Fruit fly (Drosophila melanogaster) whole organism, embryonic: ENCODE results near the gene RAF2.

Experiments used
- ATbp ChIP-seq: fragments of 200-800 bp; sonication (Bioruptor generic); optimal IDR thresholded peaks from 2 replicates; lab custom pipeline; 2017; ENCODE audit warnings: missing biosample characterization, mild to moderate bottlenecking, missing genetic modification characterization, missing genetic modification reagents
- BtbVII ChIP-seq: fragments of 200-800 bp; sonication (Bioruptor generic); optimal IDR thresholded peaks from 3 replicates; lab custom pipeline; 2017; ENCODE audit warnings: missing biosample characterization, mild to moderate bottlenecking, missing genetic modification characterization
- CG10366 ChIP-seq: fragments of 200-800 bp; sonication (Bioruptor generic); IDR thresholded peaks from 2 replicates; pipeline ENCODE4 v1.3.6; 2022; ENCODE audit warnings: missing biosample characterization, missing genetic modification characterization
- CG10979 ChIP-seq: fragments of 200-800 bp; sonication (Bioruptor generic); optimal IDR thresholded peaks from 2 replicates; lab custom pipeline; 2018; ENCODE audit warnings: missing biosample characterization, mild to moderate bottlenecking, missing genetic modification characterization, moderate library complexity
- CG11560 ChIP-seq: fragments of 200-800 bp; sonication (Bioruptor generic); IDR thresholded peaks from 3 replicates; pipeline ENCODE4 v1.3.6; 2022; ENCODE audit warnings: missing biosample characterization, missing genetic modification characterization
- CG11696 ChIP-seq: fragments of 200-800 bp; sonication (Bioruptor generic); IDR thresholded peaks from 2 replicates; pipeline ENCODE4 v1.3.6; 2022; ENCODE audit warnings: missing biosample characterization, missing genetic modification characterization
- CG13123 ChIP-seq: fragments of 200-800 bp; sonication (Bioruptor generic); optimal IDR thresholded peaks from 2 replicates; lab custom pipeline; 2016; ENCODE audit warnings: missing biosample characterization, missing genetic modification characterization
- CG14965 ChIP-seq: fragments of 200-800 bp; sonication (Bioruptor generic); optimal IDR thresholded peaks from 2 replicates; lab custom pipeline; 2016; ENCODE audit warnings: missing biosample characterization, missing genetic modification characterization, borderline replicate concordance
- CG17829 ChIP-seq: fragments of 200-800 bp; optimal IDR thresholded peaks from 2 replicates; lab custom pipeline; 2019; ENCODE audit warnings: missing biosample characterization, mild to moderate bottlenecking, missing genetic modification characterization, moderate library complexity
- CG34376 ChIP-seq: fragments of 200-800 bp; sonication (Bioruptor generic); optimal IDR thresholded peaks from 2 replicates; lab custom pipeline; 2018; ENCODE audit warnings: missing biosample characterization, mild to moderate bottlenecking, missing genetic modification characterization
- CG42726 ChIP-seq: fragments of 200-800 bp; sonication (Bioruptor generic); IDR thresholded peaks from 2 replicates; pipeline ENCODE4 v1.3.6; 2022; ENCODE audit warnings: missing biosample characterization, missing genetic modification characterization; ENCODE audit not compliant: partially characterized antibody
- CG6654 ChIP-seq: fragments of 200-800 bp; sonication (Bioruptor generic); optimal IDR thresholded peaks from 2 replicates; lab custom pipeline; 2017; ENCODE audit warnings: missing biosample characterization, mild to moderate bottlenecking, missing genetic modification characterization
- CG6791 ChIP-seq: fragments of 200-800 bp; sonication (Bioruptor generic); IDR thresholded peaks from 3 replicates; pipeline ENCODE4 v1.3.6; 2022; ENCODE audit warnings: missing biosample characterization, missing genetic modification characterization; ENCODE audit not compliant: partially characterized antibody
- CG7839 ChIP-seq: fragments of 200-800 bp; sonication (Bioruptor generic); optimal IDR thresholded peaks from 3 replicates; lab custom pipeline; 2018; ENCODE audit warnings: missing biosample characterization, mild to moderate bottlenecking, missing genetic modification characterization, moderate library complexity
- CG8281 ChIP-seq: fragments of 200-800 bp; sonication (Bioruptor generic); optimal IDR thresholded peaks from 2 replicates; lab custom pipeline; 2018; ENCODE audit warnings: missing biosample characterization, mild to moderate bottlenecking, missing genetic modification characterization, moderate library complexity
- CG8290 ChIP-seq, 3 experiments: fragments of 200-800 bp; sonication (Bioruptor generic); optimal IDR thresholded peaks; 2 replicates each; lab custom pipeline; 2016 to 2019; ENCODE audit warnings: missing biosample characterization in 3 of 3, missing genetic modification characterization in 3 of 3, mild to moderate bottlenecking in 2 of 3, moderate library complexity in 1 of 3
- CG8388 ChIP-seq: fragments of 200-800 bp; sonication (Bioruptor generic); optimal IDR thresholded peaks from 2 replicates; lab custom pipeline; 2019; ENCODE audit warnings: missing biosample characterization, mild to moderate bottlenecking, missing genetic modification characterization, moderate library complexity
- CG9215 ChIP-seq: fragments of 200-800 bp; sonication (Bioruptor generic); IDR thresholded peaks from 2 replicates; pipeline ENCODE4 v1.3.6; 2022; ENCODE audit warnings: missing biosample characterization, missing genetic modification characterization
- Dbx ChIP-seq: fragments of 200-800 bp; sonication (Bioruptor generic); IDR thresholded peaks from 3 replicates; pipeline ENCODE4 v1.3.6; 2022; ENCODE audit warnings: missing biosample characterization, missing genetic modification characterization
- E2f2 ChIP-seq: fragments of 200-800 bp; sonication (Bioruptor generic); IDR thresholded peaks from 2 replicates; pipeline ENCODE4 v1.3.6; 2022; ENCODE audit warnings: missing biosample characterization, missing genetic modification characterization
- HLH54F ChIP-seq: fragments of 200-800 bp; sonication (Bioruptor generic); optimal IDR thresholded peaks from 3 replicates; lab custom pipeline; 2016; ENCODE audit warnings: missing biosample characterization, missing genetic modification characterization
- HLHmδ ChIP-seq: fragments of 200-800 bp; sonication (Bioruptor generic); optimal IDR thresholded peaks from 2 replicates; lab custom pipeline; 2018; ENCODE audit warnings: missing biosample characterization, mild to moderate bottlenecking, missing genetic modification characterization, moderate library complexity
- Hr78 ChIP-seq, 2 experiments: fragments of 200-800 bp in 1 of 2; fragments of >200 bp in 1 of 2; sonication (Bioruptor generic) in 1 of 2; optimal IDR thresholded peaks; 2 replicates each; lab custom pipeline; 2017 to 2019; ENCODE audit warnings: missing biosample characterization in 2 of 2, missing genetic modification characterization in 2 of 2, mild to moderate bottlenecking in 1 of 2, moderate library complexity in 1 of 2
- Nf-YC ChIP-seq: fragments of 200-800 bp; optimal IDR thresholded peaks from 3 replicates; lab custom pipeline; 2019; ENCODE audit warnings: missing biosample characterization, mild to moderate bottlenecking, missing genetic modification characterization, moderate library complexity
- Sox102F ChIP-seq: fragments of 200-800 bp; sonication (Bioruptor generic); optimal IDR thresholded peaks from 2 replicates; lab custom pipeline; 2018; ENCODE audit warnings: missing biosample characterization, mild to moderate bottlenecking, missing genetic modification characterization, moderate library complexity
- Stat92E ChIP-seq, 3 experiments: fragments of >200 bp in 2 of 3; fragments of 200-800 bp in 1 of 3; sonication (Bioruptor generic) in 1 of 3; optimal IDR thresholded peaks; 2 replicates each; lab custom pipeline; 2017 to 2019; ENCODE audit warnings: missing biosample characterization in 3 of 3, missing genetic modification characterization in 3 of 3, mild to moderate bottlenecking in 1 of 3, moderate library complexity in 1 of 3
- ab ChIP-seq: fragments of 200-800 bp; sonication (Bioruptor generic); optimal IDR thresholded peaks from 2 replicates; lab custom pipeline; 2016; ENCODE audit warnings: missing biosample characterization, missing genetic modification characterization
- amos ChIP-seq: fragments of 200-800 bp; sonication (Bioruptor generic); IDR thresholded peaks from 2 replicates; pipeline ENCODE4 v1.3.6; 2022; ENCODE audit warnings: missing biosample characterization, missing genetic modification characterization; ENCODE audit not compliant: partially characterized antibody
- cwo ChIP-seq: fragments of 200-800 bp; sonication (Bioruptor generic); optimal IDR thresholded peaks from 3 replicates; lab custom pipeline; 2017; ENCODE audit warnings: missing biosample characterization, missing genetic modification characterization, mild to moderate bottlenecking, moderate library complexity, missing genetic modification reagents
- dpn ChIP-seq, 2 experiments: fragments of 200-800 bp; sonication (Bioruptor generic); optimal IDR thresholded peaks; 3 replicates each; lab custom pipeline; 2016; ENCODE audit warnings: missing biosample characterization in 2 of 2, missing genetic modification characterization in 2 of 2
- esg ChIP-seq: fragments of 200-800 bp; sonication (Bioruptor generic); conservative IDR thresholded peaks from 2 replicates; pipeline ENCODE4 v1.3.6; 2022; ENCODE audit warnings: missing biosample characterization, missing genetic modification characterization
- eyg ChIP-seq: fragments of 200-800 bp; sonication (Bioruptor generic); optimal IDR thresholded peaks from 3 replicates; lab custom pipeline; 2016; ENCODE audit warnings: missing biosample characterization, missing genetic modification characterization
- fd3F ChIP-seq: fragments of 200-800 bp; sonication (Bioruptor generic); optimal IDR thresholded peaks from 2 replicates; lab custom pipeline; 2018; ENCODE audit warnings: missing biosample characterization, mild to moderate bottlenecking, missing genetic modification characterization, moderate library complexity
- fu2 ChIP-seq: fragments of 200-800 bp; sonication (Bioruptor generic); optimal IDR thresholded peaks from 2 replicates; lab custom pipeline; 2016; ENCODE audit warnings: missing biosample characterization, missing genetic modification characterization
- h ChIP-seq: fragments of >200 bp; optimal IDR thresholded peaks from 2 replicates; lab custom pipeline; 2017
- insv ChIP-seq, 2 experiments: fragments of 200-800 bp; sonication (Bioruptor generic); optimal IDR thresholded peaks; 3 replicates each; lab custom pipeline; 2016 to 2018; ENCODE audit warnings: missing biosample characterization in 2 of 2, missing genetic modification characterization in 2 of 2
- kah ChIP-seq: fragments of 200-800 bp; sonication (Bioruptor generic); optimal IDR thresholded peaks from 2 replicates; lab custom pipeline; 2018; ENCODE audit warnings: missing biosample characterization, mild to moderate bottlenecking, missing genetic modification characterization
- luna ChIP-seq: fragments of 200-800 bp; sonication (Bioruptor generic); optimal IDR thresholded peaks from 2 replicates; lab custom pipeline; 2016; ENCODE audit warnings: missing biosample characterization, missing genetic modification characterization
- mirr ChIP-seq: fragments of 200-800 bp; sonication (Bioruptor generic); optimal IDR thresholded peaks from 3 replicates; lab custom pipeline; 2018; ENCODE audit warnings: missing biosample characterization, mild to moderate bottlenecking, missing genetic modification characterization
- onecut ChIP-seq: fragments of 200-800 bp; sonication (Bioruptor generic); IDR thresholded peaks from 2 replicates; pipeline ENCODE4 v1.3.6; 2022; ENCODE audit warnings: missing biosample characterization, missing genetic modification characterization
- otp ChIP-seq: fragments of 200-800 bp; sonication (Bioruptor generic); IDR thresholded peaks from 3 replicates; pipeline ENCODE4, ENCODE4 v1.3.6; 2022; ENCODE audit warnings: missing biosample characterization, missing genetic modification characterization
- p53 ChIP-seq: fragments of 200-800 bp; sonication (Bioruptor generic); optimal IDR thresholded peaks from 2 replicates; lab custom pipeline; 2016; ENCODE audit warnings: missing biosample characterization, missing genetic modification characterization
- pnt ChIP-seq: fragments of 200-800 bp; sonication (Bioruptor generic); optimal IDR thresholded peaks from 3 replicates; lab custom pipeline; 2016; ENCODE audit warnings: missing biosample characterization, missing genetic modification characterization
- psq ChIP-seq: fragments of 200-800 bp; sonication (Bioruptor generic); optimal IDR thresholded peaks from 2 replicates; lab custom pipeline; 2017; ENCODE audit warnings: missing biosample characterization, missing genetic modification characterization
- sc ChIP-seq, 3 experiments: fragments of >200 bp in 2 of 3; fragments of 200-800 bp in 1 of 3; sonication (Bioruptor generic) in 1 of 3; optimal IDR thresholded peaks; 2 replicates in 2 of 3; 3 replicates in 1 of 3; lab custom pipeline; 2017; ENCODE audit warnings: mild to moderate bottlenecking in 1 of 3, missing biosample characterization in 1 of 3, missing genetic modification characterization in 1 of 3, missing genetic modification reagents in 1 of 3
- seq ChIP-seq: fragments of 200-800 bp; sonication (Bioruptor generic); IDR thresholded peaks from 2 replicates; pipeline ENCODE4 v1.3.6; 2022; ENCODE audit warnings: missing biosample characterization, missing genetic modification characterization
- slbo ChIP-seq: fragments of 200-800 bp; sonication (Bioruptor generic); IDR thresholded peaks from 2 replicates; pipeline ENCODE4 v1.3.6; 2022; ENCODE audit warnings: missing biosample characterization, missing genetic modification characterization
- tap ChIP-seq: fragments of 200-800 bp; optimal IDR thresholded peaks from 3 replicates; lab custom pipeline; 2019; ENCODE audit warnings: missing biosample characterization, mild to moderate bottlenecking, missing genetic modification characterization, moderate library complexity

The RAF2 gene

DNA sequence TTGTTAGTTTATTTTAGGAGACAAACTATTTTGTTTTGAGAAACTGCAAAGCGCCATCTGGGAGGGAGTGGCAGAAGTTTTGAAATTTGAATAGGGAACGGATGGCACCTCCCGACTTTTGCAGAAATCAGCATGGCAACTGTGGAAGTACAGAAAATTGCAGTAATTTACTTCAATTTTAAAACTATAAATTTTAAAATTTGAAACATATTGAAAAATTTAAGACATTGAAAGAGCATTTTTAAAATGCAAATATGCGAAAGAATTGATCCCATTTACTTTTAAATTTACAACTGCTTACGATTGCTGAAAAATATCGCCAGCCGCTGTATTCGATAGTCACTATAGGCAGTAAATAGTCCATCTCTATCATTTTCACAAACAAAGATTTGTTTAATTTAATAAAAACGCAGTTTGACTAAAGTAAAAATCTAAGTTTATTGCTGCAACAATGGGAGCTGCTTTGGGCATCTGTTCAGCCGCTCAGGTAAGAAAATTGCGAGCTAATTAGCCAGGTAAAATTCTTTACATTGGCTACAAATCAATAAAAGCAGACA lies 26.3 kb downstream of the RAF2 start, which contains the start of gene Serinc (continued):
- TF ChIP-seq ATbp (GFP tag; lab: Kevin White, UChicago): no peak
- no peak for TF ChIP-seq CG6654 (GFP tag; lab: Kevin White, UChicago)
- no peak for TF ChIP-seq CG10366 (GFP tag; lab: Robert Waterston, UW)
- TF ChIP-seq Nf-YC (tag; lab: Kevin White, UChicago): no peak
- no peak for TF ChIP-seq CG13123 (GFP tag; lab: Kevin White, UChicago)
- TF ChIP-seq Stat92E (GFP tag; optimal IDR thresholded peaks at IDR 0.05; lab: Kevin White, UChicago): peak in 1 of 3 experiments; percentile 57
- peak; percentile 76 for TF ChIP-seq Dbx (GFP tag; lab: Robert Waterston, UW)
- TF ChIP-seq BtbVII (GFP tag; lab: Kevin White, UChicago): peak; percentile 17
- peak; percentile 95 for TF ChIP-seq CG42726 (GFP tag; lab: Robert Waterston, UW)
- peak; percentile 99 for TF ChIP-seq CG14965 (GFP tag; lab: Kevin White, UChicago)
- peak; percentile 72 for TF ChIP-seq E2f2 (GFP tag; lab: Robert Waterston, UW)
- TF ChIP-seq CG8388 (GFP tag; lab: Kevin White, UChicago): peak; percentile 26
- TF ChIP-seq CG8281 (tag; lab: Kevin White, UChicago): peak; percentile 75
- TF ChIP-seq CG6791 (GFP tag; lab: Robert Waterston, UW): peak; percentile 96
- no peak; the same call in 1 of the 2 replicates for TF ChIP-seq seq
- TF ChIP-seq CG8290 (GFP tag; optimal IDR thresholded peaks at IDR 0.05; lab: Kevin White, UChicago): peak; percentile 66
- TF ChIP-seq CG8290 (tag; optimal IDR thresholded peaks at IDR 0.05; lab: Kevin White, UChicago): no peak
- TF ChIP-seq Hr78 (GFP tag; optimal IDR thresholded peaks at IDR 0.05; lab: Kevin White, UChicago): no peak
- no peak for TF ChIP-seq ab (GFP tag; lab: Kevin White, UChicago)
- TF ChIP-seq insv (GFP tag; optimal IDR thresholded peaks at IDR 0.05; lab: Kevin White, UChicago): peak in 1 of 2 experiments; percentile 59
- TF ChIP-seq CG11560 (tag; lab: Robert Waterston, UW): peak; percentile 67; the same call in 2 of the 3 replicates
- peak; percentile 62 for TF ChIP-seq fu2 (GFP tag; lab: Kevin White, UChicago)
- no peak for TF ChIP-seq otp (GFP tag; lab: Robert Waterston, UW)
- peak; percentile 22 for TF ChIP-seq psq (GFP tag; lab: Kevin White, UChicago)
- TF ChIP-seq dpn (GFP tag; optimal IDR thresholded peaks at IDR 0.05; lab: Kevin White, UChicago): peak; percentile 50 to 59
- TF ChIP-seq HLH54F: peak; percentile 58
- peak; percentile 98 for TF ChIP-seq amos (GFP tag; lab: Robert Waterston, UW)
- TF ChIP-seq esg (GFP tag; lab: Robert Waterston, UW): no peak; the same call in 1 of the 2 replicates
- peak; percentile 57 for TF ChIP-seq CG10979 (tag; lab: Kevin White, UChicago)
- no peak for TF ChIP-seq pnt (GFP tag; lab: Kevin White, UChicago)
- no peak for TF ChIP-seq kah (GFP tag; lab: Kevin White, UChicago)
- TF ChIP-seq sc (optimal IDR thresholded peaks at IDR 0.05; lab: Kevin White, UChicago): no peak
- peak; percentile 5 for TF ChIP-seq sc (GFP tag; optimal IDR thresholded peaks at IDR 0.05; lab: Kevin White, UChicago)
- TF ChIP-seq mirr (GFP tag; lab: Kevin White, UChicago): no peak
- TF ChIP-seq cwo (GFP tag; lab: Kevin White, UChicago): no peak
- TF ChIP-seq CG7839 (tag; lab: Kevin White, UChicago): no peak
- TF ChIP-seq CG34376 (GFP tag; lab: Kevin White, UChicago): peak; percentile 25
- no peak for TF ChIP-seq HLHmδ (GFP tag; lab: Kevin White, UChicago)
- TF ChIP-seq CG17829 (tag; lab: Kevin White, UChicago): peak; percentile 59
- no peak for TF ChIP-seq h
- peak; percentile 17 for TF ChIP-seq fd3F (GFP tag; lab: Kevin White, UChicago)
- no peak for TF ChIP-seq eyg
- TF ChIP-seq CG11696 (GFP tag; lab: Robert Waterston, UW): no peak
- TF ChIP-seq Sox102F (GFP tag; lab: Kevin White, UChicago): no peak
- peak; percentile 46; the same call in 1 of the 2 replicates for TF ChIP-seq CG9215
- peak; percentile 76 for TF ChIP-seq onecut
- TF ChIP-seq tap: no peak
- TF ChIP-seq luna: peak; percentile 10
- TF ChIP-seq p53 (GFP tag; lab: Kevin White, UChicago): peak; percentile 6
- peak; percentile 70 for TF ChIP-seq slbo
